Worm (Caenorhabditis elegans) whole organism, L4 larva: ENCODE data around the gene str-2.

Source experiments
- F10B5.3 ChIP-seq: sonication (generic microtip); optimal IDR thresholded peaks from 2 replicates; lab custom pipeline; 2016; ENCODE audit warnings: mild to moderate bottlenecking, missing genetic modification characterization, missing compliant biosample characterization
- T20F7.1 ChIP-seq: fragments of 200-800 bp; sonication (Bioruptor generic); optimal IDR thresholded peaks from 2 replicates; lab custom pipeline; 2018; ENCODE audit warnings: mild to moderate bottlenecking, missing genetic modification characterization, missing compliant biosample characterization
- Y105C5A.15 ChIP-seq: fragments of 200-800 bp; sonication (Bioruptor generic); IDR thresholded peaks from 2 replicates; pipeline ENCODE4 v1.3.6; 2022; ENCODE audit warnings: missing genetic modification characterization, missing compliant biosample characterization
- aly-2 ChIP-seq: sonication (generic microtip); optimal IDR thresholded peaks from 2 replicates; lab custom pipeline; 2018; ENCODE audit warnings: missing biosample characterization, missing genetic modification characterization
- ceh-20 ChIP-seq: fragments of 200-800 bp; sonication (Bioruptor generic); IDR thresholded peaks from 2 replicates; pipeline ENCODE4 v1.3.6; 2022; ENCODE audit warnings: missing genetic modification reagents, missing genetic modification characterization, missing compliant biosample characterization
- ceh-32 ChIP-seq: sonication (generic microtip); optimal IDR thresholded peaks from 2 replicates; lab custom pipeline; 2016; ENCODE audit warnings: mild to moderate bottlenecking, missing genetic modification characterization, missing compliant biosample characterization; ENCODE audit not compliant: poor library complexity
- ceh-44 ChIP-seq: fragments of 200-800 bp; sonication (Bioruptor generic); IDR thresholded peaks from 2 replicates; pipeline ENCODE4 v1.3.6; 2022; ENCODE audit warnings: missing genetic modification reagents, missing genetic modification characterization, missing compliant biosample characterization
- ceh-62 ChIP-seq: sonication (generic microtip); optimal IDR thresholded peaks from 2 replicates; lab custom pipeline; 2017; ENCODE audit warnings: missing biosample characterization, missing genetic modification characterization
- ceh-82 ChIP-seq: sonication (generic microtip); optimal IDR thresholded peaks from 2 replicates; lab custom pipeline; 2017; ENCODE audit warnings: missing biosample characterization, missing genetic modification characterization
- daf-16 ChIP-seq, 3 experiments: sonication (generic microtip); optimal IDR thresholded peaks; 2 replicates each; lab custom pipeline; 2016 to 2017; ENCODE audit warnings: missing genetic modification characterization in 3 of 3, missing genetic modification reagents in 3 of 3, mild to moderate bottlenecking in 2 of 3, missing compliant biosample characterization in 2 of 3, missing biosample characterization in 1 of 3, moderate library complexity in 1 of 3
- hlh-30 ChIP-seq: sonication (generic microtip); optimal IDR thresholded peaks from 2 replicates; lab custom pipeline; 2017; ENCODE audit warnings: antibody characterized with exemption, mild to moderate bottlenecking, missing genetic modification characterization, missing compliant biosample characterization; ENCODE audit not compliant: insufficient read depth
- jun-1 ChIP-seq: fragments of 150-350 bp; optimal IDR thresholded peaks from 2 replicates; lab custom pipeline; 2014; ENCODE audit warnings: missing biosample characterization, missing genetic modification reagents, missing genetic modification characterization
- lin-13 ChIP-seq: fragments of 150-350 bp; optimal IDR thresholded peaks from 2 replicates; lab custom pipeline; 2014; ENCODE audit warnings: missing biosample characterization, missing genetic modification reagents, missing genetic modification characterization
- lin-29 ChIP-seq: fragments of 200-800 bp; sonication (Bioruptor generic); IDR thresholded peaks from 2 replicates; pipeline ENCODE4 v1.3.6; 2022; ENCODE audit warnings: missing genetic modification reagents, missing genetic modification characterization, missing compliant biosample characterization
- lir-3 ChIP-seq: sonication (generic microtip); optimal IDR thresholded peaks from 2 replicates; lab custom pipeline; 2016; ENCODE audit warnings: mild to moderate bottlenecking, missing genetic modification characterization, missing compliant biosample characterization
- lsy-2 ChIP-seq, 2 experiments: fragments of 150-350 bp in 1 of 2; sonication (generic microtip) in 1 of 2; optimal IDR thresholded peaks; 2 replicates each; lab custom pipeline; 2014 to 2017; ENCODE audit warnings: missing biosample characterization in 2 of 2, missing genetic modification characterization in 2 of 2
- mxl-2 ChIP-seq: fragments of 200-800 bp; sonication (Bioruptor generic); conservative IDR thresholded peaks from 2 replicates; pipeline ENCODE4 v1.3.6; 2022; ENCODE audit warnings: missing genetic modification reagents, missing genetic modification characterization, missing compliant biosample characterization
- nhr-10 ChIP-seq: fragments of 150-350 bp; optimal IDR thresholded peaks from 2 replicates; lab custom pipeline; 2014; ENCODE audit warnings: missing biosample characterization, missing genetic modification characterization
- nhr-237 ChIP-seq: sonication (generic microtip); optimal IDR thresholded peaks from 2 replicates; lab custom pipeline; 2017; ENCODE audit warnings: missing biosample characterization, missing genetic modification characterization
- nhr-28 ChIP-seq: fragments of 150-350 bp; optimal IDR thresholded peaks from 2 replicates; lab custom pipeline; 2014; ENCODE audit warnings: missing biosample characterization, missing genetic modification characterization
- nhr-41 ChIP-seq: fragments of 200-800 bp; sonication (Bioruptor generic); IDR thresholded peaks from 2 replicates; pipeline ENCODE4 v1.3.6; 2022; ENCODE audit warnings: missing genetic modification reagents, missing genetic modification characterization, missing compliant biosample characterization
- nhr-48 ChIP-seq: sonication (generic microtip); optimal IDR thresholded peaks from 2 replicates; lab custom pipeline; 2016; ENCODE audit warnings: mild to moderate bottlenecking, missing genetic modification characterization, missing compliant biosample characterization
- pha-4 ChIP-seq, 2 experiments: fragments of 150-350 bp in 1 of 2; fragments of 200-800 bp in 1 of 2; sonication (Bioruptor generic) in 1 of 2; IDR thresholded peaks in 1 of 2; optimal IDR thresholded peaks in 1 of 2; 2 replicates each; pipeline versions ENCODE4 v1.3.6 to Lab custom; 2014 to 2022; ENCODE audit warnings: missing genetic modification characterization in 2 of 2, missing genetic modification reagents in 2 of 2, missing biosample characterization in 1 of 2, missing compliant biosample characterization in 1 of 2
- tag-97 ChIP-seq: fragments of 200-800 bp; sonication (Bioruptor generic); IDR thresholded peaks from 2 replicates; pipeline ENCODE4 v1.3.6; 2022; ENCODE audit warnings: missing genetic modification characterization, missing compliant biosample characterization
- unc-39 ChIP-seq: sonication (generic microtip); optimal IDR thresholded peaks from 2 replicates; lab custom pipeline; 2017; ENCODE audit warnings: missing biosample characterization, missing genetic modification characterization
- unc-62 ChIP-seq, 3 experiments: fragments of 150-350 bp in 1 of 3; sonication (generic microtip); optimal IDR thresholded peaks in 2 of 3; peaks in 1 of 3; 1 replicate in 1 of 3; 2 replicates in 2 of 3; lab custom pipeline; 2014 to 2017; ENCODE audit warnings: missing biosample characterization in 3 of 3, missing genetic modification characterization in 3 of 3, missing genetic modification reagents in 3 of 3, missing genotype in 1 of 3
- zfp-3 ChIP-seq: fragments of 200-800 bp; sonication (Bioruptor generic); conservative IDR thresholded peaks from 2 replicates; pipeline ENCODE4 v1.3.6; 2022; ENCODE audit warnings: missing genetic modification reagents, missing genetic modification characterization, missing compliant biosample characterization

Gene str-2

DNA sequence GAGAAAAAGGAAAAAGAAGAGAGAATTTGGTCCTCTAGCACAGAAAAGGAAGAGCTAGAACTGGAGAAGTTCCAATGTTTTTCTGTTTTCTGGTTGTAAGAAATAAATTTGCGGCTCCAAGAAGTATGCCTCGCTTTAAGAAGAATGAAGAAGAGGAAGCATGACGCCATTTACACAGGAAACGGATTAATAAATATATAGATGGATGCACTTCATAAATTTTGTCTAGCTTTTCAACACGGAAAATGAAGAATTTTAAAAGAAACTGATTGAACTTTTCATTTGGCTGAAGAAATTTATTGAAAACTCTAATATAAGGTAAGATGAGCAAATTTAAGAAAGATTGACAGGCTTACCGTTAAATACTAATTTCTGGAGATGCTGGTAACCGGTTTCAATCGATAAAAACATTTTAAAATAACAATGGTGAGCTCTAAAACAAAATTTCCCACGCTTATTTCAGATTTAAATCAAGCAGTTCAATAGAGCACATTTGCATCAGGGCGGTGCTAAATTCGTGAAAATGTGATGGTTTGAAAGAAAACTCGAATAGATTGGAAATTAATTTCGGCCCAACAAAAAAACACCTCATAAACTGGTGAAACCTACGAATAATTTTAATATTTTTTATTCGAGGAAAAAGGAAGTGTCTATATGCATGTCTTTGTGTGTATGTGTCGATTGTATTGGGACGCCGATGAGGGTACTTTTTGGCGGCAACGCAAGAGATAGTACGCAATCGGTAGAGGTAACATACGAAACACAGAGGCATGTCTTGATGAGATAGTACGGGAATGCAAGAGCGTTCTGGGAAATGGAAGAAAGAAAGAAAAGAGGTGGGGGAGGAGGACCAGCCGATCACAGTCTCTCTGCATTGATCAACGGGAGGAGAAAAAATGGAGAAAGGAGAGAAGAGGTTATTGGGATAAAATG lies 32.1 kb upstream of the str-2 start (continued):
- TF ChIP-seq ceh-44 (GFP tag; lab: Robert Waterston, UW), result peak; percentile 41; the same call in 1 of the 2 replicates
- TF ChIP-seq ceh-32, result no peak
- no peak for TF ChIP-seq daf-16 (GFP tag; optimal IDR thresholded peaks at IDR 0.05; lab: Kevin White, UChicago)
- no peak for TF ChIP-seq daf-16 (tag; optimal IDR thresholded peaks at IDR 0.05; lab: Kevin White, UChicago)

DNA sequence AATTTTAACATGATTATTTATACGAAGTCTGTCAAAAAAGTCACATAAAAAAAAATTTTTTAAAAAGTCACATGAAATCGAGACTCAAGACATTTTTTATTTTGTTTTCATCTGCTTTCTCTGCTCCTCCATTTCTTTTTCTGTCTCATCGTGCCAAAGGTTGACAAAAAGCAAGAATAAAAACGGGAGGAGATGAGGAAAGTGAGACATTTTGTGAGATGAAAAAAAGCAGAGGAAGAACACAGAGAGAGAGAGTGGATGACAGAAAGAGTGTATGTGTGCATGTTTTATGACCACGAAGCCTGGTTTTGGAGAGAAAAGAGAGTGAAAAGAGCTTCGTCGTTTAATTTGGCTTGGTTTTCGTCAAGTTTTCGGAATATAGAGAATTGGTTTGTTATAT lies 29.8 kb upstream of the str-2 start:
- no peak for TF ChIP-seq zfp-3 (GFP tag; lab: Robert Waterston, UW)
- TF ChIP-seq lin-13, result no peak
- peak; percentile 43 for TF ChIP-seq hlh-30 (tag; lab: Kevin White, UChicago)
- no peak for TF ChIP-seq nhr-237
- TF ChIP-seq ceh-20 (GFP tag; lab: Robert Waterston, UW), result no peak
- peak in 1 of 2 experiments; percentile 32 for TF ChIP-seq lsy-2 (tag; optimal IDR thresholded peaks at IDR 0.05; lab: Kevin White, UChicago)
- no peak for TF ChIP-seq lir-3 (tag; lab: Kevin White, UChicago)
- TF ChIP-seq unc-39 (tag; lab: Kevin White, UChicago), result no peak
- no peak for TF ChIP-seq T20F7.1 (GFP tag; lab: Kevin White, UChicago)

- peak in 1 of 2 experiments; percentile 92 for TF ChIP-seq unc-62 (GFP tag; optimal IDR thresholded peaks at IDR 0.05 in 1 of 2; lab: Kevin White, UChicago)
- TF ChIP-seq unc-62 (tag; optimal IDR thresholded peaks at IDR 0.05; lab: Kevin White, UChicago), result no peak
- no peak for TF ChIP-seq Y105C5A.15
Observed at ce11 chrV:9848576-9848975, 24.5 kb upstream of the str-2 start.

DNA sequence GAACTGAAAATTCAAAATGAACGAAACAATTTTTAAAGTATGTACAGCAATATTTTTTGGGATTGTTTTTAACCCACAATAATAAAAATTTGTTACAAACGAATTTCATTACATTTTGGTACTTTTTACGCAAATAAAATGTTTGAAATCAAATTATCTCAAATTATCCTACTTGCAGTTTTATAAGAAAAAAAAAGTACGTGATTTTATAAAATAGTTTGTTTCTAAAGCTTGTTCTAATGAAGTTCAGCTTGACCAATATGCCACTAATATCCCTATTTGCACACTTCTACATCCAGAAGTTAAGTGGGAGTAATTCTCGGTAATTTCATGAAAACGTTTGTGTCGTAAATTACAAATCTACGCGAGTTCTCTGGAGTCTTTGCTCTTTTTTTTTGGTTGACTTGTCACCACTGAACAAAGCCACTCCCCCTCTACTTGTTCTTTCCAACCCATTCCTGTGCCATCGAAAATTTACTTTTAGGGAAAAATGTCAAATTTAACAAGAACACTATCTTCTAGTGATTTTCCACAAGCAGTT lies 19.4 kb upstream of the str-2 start, which contains the start of gene sru-8:
Gene sru-8 (plus strand): TSS at position 491 of the 541 bp plus-strand sequence.
- no peak for TF ChIP-seq nhr-28 (tag; lab: Kevin White, UChicago)
- peak in 1 of 2 experiments; percentile 91 for TF ChIP-seq unc-62 (GFP tag; optimal IDR thresholded peaks at IDR 0.05 in 1 of 2; lab: Kevin White, UChicago)
- no peak for TF ChIP-seq unc-62 (tag; optimal IDR thresholded peaks at IDR 0.05; lab: Kevin White, UChicago)
- TF ChIP-seq tag-97 (GFP tag; lab: Robert Waterston, UW), result no peak
- no peak for TF ChIP-seq lin-29 (GFP tag; lab: Robert Waterston, UW)
- TF ChIP-seq, all 104 proteins: peak for 1

DNA sequence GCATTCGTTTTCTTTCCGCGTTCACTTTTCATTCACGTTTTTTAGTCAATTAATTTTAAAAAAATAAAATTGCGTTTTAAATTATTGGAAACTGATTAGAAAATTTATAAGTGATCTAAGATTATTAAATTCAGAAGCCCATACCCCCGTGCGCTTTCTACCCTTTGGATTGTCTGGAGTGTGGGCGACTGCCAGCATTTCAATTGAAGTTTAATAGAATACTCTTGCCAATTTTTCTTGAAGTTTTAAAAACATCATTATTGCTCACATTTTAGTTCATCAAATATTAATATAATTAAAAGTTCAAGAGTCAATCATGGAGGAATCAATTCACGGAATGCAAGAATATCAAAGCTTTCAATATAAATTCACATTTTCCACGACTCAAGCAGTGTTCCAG lies 17.3 kb upstream of the str-2 start, which contains the start of gene sru-36:
Gene sru-36 (plus strand): TSS at position 301 of the 400 bp plus-strand sequence.
- TF ChIP-seq F10B5.3 (no peak), daf-16 (GFP tag; optimal IDR thresholded peaks at IDR 0.05; lab: Kevin White, UChicago) (no peak), daf-16 (tag; optimal IDR thresholded peaks at IDR 0.05; lab: Kevin White, UChicago) (no peak), jun-1 (tag; lab: Kevin White, UChicago) (no peak), aly-2 (tag; lab: Kevin White, UChicago) (no peak), nhr-48 (tag; lab: Kevin White, UChicago) (no peak), pha-4 (GFP tag; IDR thresholded peaks at IDR 0.05; lab: Robert Waterston, UW) (no peak), pha-4 (tag; optimal IDR thresholded peaks at IDR 0.05; lab: Kevin White, UChicago) (no peak), mxl-2 (GFP tag; lab: Robert Waterston, UW) (no peak), ceh-82 (tag; lab: Kevin White, UChicago) (no peak), nhr-10 (tag; lab: Kevin White, UChicago) (no peak), ceh-62 (tag; lab: Kevin White, UChicago) (no peak), nhr-41 (no peak)
